Worm (Caenorhabditis elegans) whole organism, young adult: ENCODE data around the gene Y22D7AL.11.

ENCODE experiments used
- B0035.1 ChIP-seq: sonication (generic microtip); optimal IDR thresholded peaks from 2 replicates; lab custom pipeline; 2016; ENCODE audit warnings: missing genetic modification characterization, mild to moderate bottlenecking, missing compliant biosample characterization, missing genotype, missing genetic modification reagents
- B0261.1 ChIP-seq: sonication (generic microtip); optimal IDR thresholded peaks from 2 replicates; lab custom pipeline; 2016; ENCODE audit warnings: mild to moderate bottlenecking, missing genetic modification characterization, moderate library complexity, missing compliant biosample characterization
- C06A6.2 ChIP-seq: fragments of 200-800 bp; sonication (Bioruptor generic); conservative IDR thresholded peaks from 2 replicates; pipeline ENCODE4 v1.3.6; 2022; ENCODE audit warnings: missing genetic modification characterization, missing compliant biosample characterization
- F10E7.11 ChIP-seq: sonication (generic microtip); optimal IDR thresholded peaks from 2 replicates; lab custom pipeline; 2017; ENCODE audit warnings: mild to moderate bottlenecking, missing genetic modification characterization, moderate library complexity, missing compliant biosample characterization
- F23B12.7 ChIP-seq: sonication (generic microtip); optimal IDR thresholded peaks from 2 replicates; lab custom pipeline; 2017; ENCODE audit warnings: missing genetic modification characterization, mild to moderate bottlenecking, missing compliant biosample characterization, antibody characterized with exemption, moderate library complexity; ENCODE audit not compliant: insufficient read depth
- F37B4.10 ChIP-seq: fragments of 200-800 bp; sonication (Bioruptor generic); IDR thresholded peaks from 2 replicates; pipeline ENCODE4 v1.3.6; 2022; ENCODE audit warnings: missing genetic modification characterization, missing compliant biosample characterization
- F57A8.1 ChIP-seq: fragments of 200-800 bp; sonication (Bioruptor generic); optimal IDR thresholded peaks from 2 replicates; lab custom pipeline; 2018; ENCODE audit warnings: mild to moderate bottlenecking, missing genetic modification characterization, moderate library complexity, missing compliant biosample characterization
- F57C9.4 ChIP-seq: sonication (generic microtip); optimal IDR thresholded peaks from 2 replicates; lab custom pipeline; 2017; ENCODE audit warnings: mild to moderate bottlenecking, missing genetic modification characterization, missing compliant biosample characterization
- K11D2.4 ChIP-seq: fragments of 200-800 bp; sonication (Bioruptor generic); IDR thresholded peaks from 2 replicates; pipeline ENCODE4 v1.3.6; 2022; ENCODE audit warnings: missing genetic modification reagents, missing genetic modification characterization, missing compliant biosample characterization
- Y53G8AR.9 ChIP-seq: fragments of 200-800 bp; sonication (Bioruptor generic); conservative IDR thresholded peaks from 2 replicates; pipeline ENCODE4 v1.3.6; 2022; ENCODE audit warnings: missing genetic modification reagents, missing genetic modification characterization, missing compliant biosample characterization
- Y95B8A.8 ChIP-seq: fragments of 200-800 bp; sonication (Bioruptor generic); IDR thresholded peaks from 2 replicates; pipeline ENCODE4 v1.3.6; 2022; ENCODE audit warnings: missing genetic modification reagents, missing genetic modification characterization, missing compliant biosample characterization
- akir-1 ChIP-seq: fragments of 200-800 bp; sonication (Bioruptor generic); optimal IDR thresholded peaks from 2 replicates; lab custom pipeline; 2018; ENCODE audit warnings: mild to moderate bottlenecking, missing genetic modification characterization, moderate library complexity, missing compliant biosample characterization
- aptf-2 ChIP-seq: fragments of 200-800 bp; sonication (Bioruptor generic); conservative IDR thresholded peaks from 2 replicates; pipeline ENCODE4 v1.3.6; 2022; ENCODE audit warnings: missing genetic modification reagents, missing genetic modification characterization, missing compliant biosample characterization
- atf-7 ChIP-seq: sonication (generic microtip); optimal IDR thresholded peaks from 2 replicates; lab custom pipeline; 2017; ENCODE audit warnings: mild to moderate bottlenecking, missing genetic modification characterization, missing compliant biosample characterization
- attf-3 ChIP-seq: fragments of 200-800 bp; sonication (Bioruptor generic); conservative IDR thresholded peaks from 2 replicates; pipeline ENCODE4 v1.3.6; 2022; ENCODE audit warnings: missing genetic modification reagents, missing genetic modification characterization, missing compliant biosample characterization
- bed-2 ChIP-seq: fragments of 200-800 bp; sonication (Bioruptor generic); IDR thresholded peaks from 2 replicates; pipeline ENCODE4 v1.3.6; 2022; ENCODE audit warnings: missing genetic modification reagents, missing genetic modification characterization, missing compliant biosample characterization
- cebp-1 ChIP-seq, 2 experiments: fragments of 200-800 bp in 1 of 2; sonication (Bioruptor generic) in 1 of 2; sonication (generic microtip) in 1 of 2; IDR thresholded peaks in 1 of 2; optimal IDR thresholded peaks in 1 of 2; 2 replicates each; pipeline versions ENCODE4 v1.3.6 to Lab custom; 2017 to 2022; ENCODE audit warnings: missing compliant biosample characterization in 2 of 2, missing genetic modification characterization in 2 of 2, mild to moderate bottlenecking in 1 of 2, missing genetic modification reagents in 1 of 2, moderate library complexity in 1 of 2
- cebp-2 ChIP-seq: fragments of 200-800 bp; sonication (Bioruptor generic); IDR thresholded peaks from 2 replicates; pipeline ENCODE4 v1.3.6; 2022; ENCODE audit warnings: missing genetic modification characterization, missing compliant biosample characterization
- ceh-58 ChIP-seq: fragments of 200-800 bp; sonication (Bioruptor generic); IDR thresholded peaks from 2 replicates; pipeline ENCODE4 v1.3.6; 2022; ENCODE audit warnings: missing genetic modification characterization, missing compliant biosample characterization
- ceh-79 ChIP-seq: sonication (generic microtip); optimal IDR thresholded peaks from 2 replicates; lab custom pipeline; 2017; ENCODE audit warnings: mild to moderate bottlenecking, missing genetic modification characterization, missing compliant biosample characterization
- ceh-91 ChIP-seq: fragments of 200-800 bp; sonication (Bioruptor generic); IDR thresholded peaks from 2 replicates; pipeline ENCODE4 v1.3.6; 2022; ENCODE audit warnings: missing genetic modification reagents, missing genetic modification characterization, missing compliant biosample characterization
- die-1 ChIP-seq: sonication (generic microtip); optimal IDR thresholded peaks from 2 replicates; lab custom pipeline; 2016; ENCODE audit warnings: missing genotype, mild to moderate bottlenecking, missing genetic modification characterization, missing compliant biosample characterization
- dpl-1 ChIP-seq: fragments of 150-350 bp; optimal IDR thresholded peaks from 2 replicates; lab custom pipeline; 2014; ENCODE audit warnings: missing biosample characterization, missing genetic modification reagents, missing genetic modification characterization
- egl-44 ChIP-seq: fragments of 200-800 bp; sonication (Bioruptor generic); IDR thresholded peaks from 2 replicates; pipeline ENCODE4 v1.3.6; 2022; ENCODE audit warnings: missing genetic modification reagents, missing genetic modification characterization, missing compliant biosample characterization
- ekl-4 ChIP-seq: fragments of 200-800 bp; sonication (Bioruptor generic); IDR thresholded peaks from 2 replicates; pipeline ENCODE4 v1.3.6; 2022; ENCODE audit warnings: missing genetic modification reagents, missing genetic modification characterization, missing compliant biosample characterization
- hsf-1 ChIP-seq: fragments of 200-800 bp; sonication (Bioruptor generic); IDR thresholded peaks from 2 replicates; pipeline ENCODE4 v1.3.6; 2022; ENCODE audit warnings: missing genetic modification reagents, missing genetic modification characterization, missing compliant biosample characterization
- lag-1 ChIP-seq: fragments of 200-800 bp; sonication (Bioruptor generic); IDR thresholded peaks from 2 replicates; pipeline ENCODE4 v1.3.6; 2022; ENCODE audit warnings: missing genetic modification reagents, missing genetic modification characterization, missing compliant biosample characterization
- lin-54 ChIP-seq: fragments of 200-800 bp; sonication (Bioruptor generic); optimal IDR thresholded peaks from 2 replicates; lab custom pipeline; 2018; ENCODE audit warnings: mild to moderate bottlenecking, missing genetic modification characterization, missing compliant biosample characterization
- lsl-1 ChIP-seq: fragments of 200-800 bp; sonication (Bioruptor generic); optimal IDR thresholded peaks from 2 replicates; lab custom pipeline; 2018; ENCODE audit warnings: mild to moderate bottlenecking, missing genetic modification characterization, moderate library complexity, missing compliant biosample characterization
- madf-10 ChIP-seq: sonication (generic microtip); optimal IDR thresholded peaks from 2 replicates; lab custom pipeline; 2016; ENCODE audit warnings: mild to moderate bottlenecking, missing genetic modification characterization, missing compliant biosample characterization
- madf-8 ChIP-seq: fragments of 200-800 bp; sonication (Bioruptor generic); conservative IDR thresholded peaks from 2 replicates; pipeline ENCODE4 v1.3.6; 2022; ENCODE audit warnings: missing genetic modification reagents, missing genetic modification characterization, missing compliant biosample characterization
- mcd-1 ChIP-seq: fragments of 200-800 bp; sonication (Bioruptor generic); IDR thresholded peaks from 2 replicates; pipeline ENCODE4 v1.3.6; 2022; ENCODE audit warnings: missing genetic modification reagents, missing genetic modification characterization, missing compliant biosample characterization
- nfya-1 ChIP-seq: sonication (generic microtip); optimal IDR thresholded peaks from 2 replicates; lab custom pipeline; 2017; ENCODE audit warnings: antibody characterized with exemption, missing compliant biosample characterization, missing genetic modification characterization, borderline replicate concordance; ENCODE audit not compliant: insufficient read depth
- nfya-2 ChIP-seq: fragments of 200-800 bp; sonication (Bioruptor generic); IDR thresholded peaks from 2 replicates; pipeline ENCODE4 v1.3.6; 2022; ENCODE audit warnings: missing genetic modification reagents, missing genetic modification characterization, missing compliant biosample characterization
- nhr-120 ChIP-seq: fragments of 200-800 bp; sonication (Bioruptor generic); IDR thresholded peaks from 2 replicates; pipeline ENCODE4 v1.3.6; 2022; ENCODE audit warnings: missing genetic modification characterization, missing compliant biosample characterization
- snpc-1.1 ChIP-seq: sonication (generic microtip); optimal IDR thresholded peaks from 2 replicates; lab custom pipeline; 2017; ENCODE audit warnings: missing genetic modification characterization, mild to moderate bottlenecking, missing compliant biosample characterization, antibody characterized with exemption, moderate library complexity, missing genotype, missing genetic modification reagents; ENCODE audit not compliant: insufficient read depth
- snpc-4 ChIP-seq, 5 experiments: fragments of 150-350 bp in 1 of 5; sonication (generic microtip) in 4 of 5; optimal IDR thresholded peaks; 2 replicates each; lab custom pipeline; 2014 to 2018; ENCODE audit warnings: missing genetic modification characterization in 5 of 5, missing biosample characterization in 3 of 5, antibody characterized with exemption in 2 of 5, mild to moderate bottlenecking in 2 of 5, missing compliant biosample characterization in 2 of 5, missing genotype in 2 of 5, moderate library complexity in 2 of 5, missing genetic modification reagents in 1 of 5
- somi-1 ChIP-seq: fragments of 200-800 bp; sonication (Bioruptor generic); optimal IDR thresholded peaks from 2 replicates; lab custom pipeline; 2018; ENCODE audit warnings: mild to moderate bottlenecking, missing genetic modification characterization, missing compliant biosample characterization
- sptf-2 ChIP-seq: fragments of 200-800 bp; sonication (Bioruptor generic); optimal IDR thresholded peaks from 2 replicates; lab custom pipeline; 2018; ENCODE audit warnings: mild to moderate bottlenecking, missing genetic modification characterization, missing compliant biosample characterization
- tbp1 ChIP-seq: fragments of 200-800 bp; sonication (Bioruptor generic); optimal IDR thresholded peaks from 2 replicates; lab custom pipeline; 2018; ENCODE audit warnings: mild to moderate bottlenecking, missing genetic modification characterization, missing compliant biosample characterization
- tbx-9 ChIP-seq: sonication (generic microtip); optimal IDR thresholded peaks from 2 replicates; lab custom pipeline; 2016; ENCODE audit warnings: borderline replicate concordance, missing genetic modification characterization, inconsistent platforms, missing compliant biosample characterization
- unc-130 ChIP-seq: sonication (generic microtip); optimal IDR thresholded peaks from 2 replicates; lab custom pipeline; 2016; ENCODE audit warnings: missing genetic modification reagents, missing genetic modification characterization, missing compliant biosample characterization
- xnd-1 ChIP-seq: sonication (generic microtip); optimal IDR thresholded peaks from 2 replicates; lab custom pipeline; 2016; ENCODE audit warnings: missing genotype, missing genetic modification reagents, missing genetic modification characterization, missing compliant biosample characterization
- zim-3 ChIP-seq: sonication (generic microtip); optimal IDR thresholded peaks from 2 replicates; lab custom pipeline; 2017; ENCODE audit warnings: mild to moderate bottlenecking, missing genetic modification characterization, moderate library complexity, missing compliant biosample characterization
- ztf-18 ChIP-seq: sonication (generic microtip); optimal IDR thresholded peaks from 2 replicates; lab custom pipeline; 2016; ENCODE audit warnings: missing genotype, mild to moderate bottlenecking, missing genetic modification characterization, missing compliant biosample characterization
- ztf-3 ChIP-seq: fragments of 200-800 bp; sonication (Bioruptor generic); optimal IDR thresholded peaks from 2 replicates; lab custom pipeline; 2018; ENCODE audit warnings: mild to moderate bottlenecking, missing genetic modification characterization, missing compliant biosample characterization

Gene Y22D7AL.11

ce11 chrIII:1625660-1626275, 8.4 kb downstream of the Y22D7AL.11 start (continued):
- TF ChIP-seq xnd-1 (no peak), nhr-120 (GFP tag; lab: Robert Waterston, UW) (0 out of 2 replicates have a peak, but pooled peaks have one; percentile 74), ceh-79 (tag; lab: Kevin White, UChicago) (peak; percentile 76), madf-10 (tag; lab: Kevin White, UChicago) (peak; percentile 32), snpc-4 (GFP tag; optimal IDR thresholded peaks at IDR 0.05; lab: Kevin White, UChicago) (no peak), snpc-4 (tag; optimal IDR thresholded peaks at IDR 0.05; lab: Kevin White, UChicago) (no peak), ekl-4 (peak; percentile 74), mcd-1 (GFP tag; lab: Robert Waterston, UW) (peak; percentile 57), aptf-2 (GFP tag; lab: Robert Waterston, UW) (no peak), cebp-2 (GFP tag; lab: Robert Waterston, UW) (no peak), nfya-2 (GFP tag; lab: Robert Waterston, UW) (0 out of 2 replicates have a peak, but pooled peaks have one; percentile 3), madf-8 (GFP tag; lab: Robert Waterston, UW) (no peak), egl-44 (GFP tag; lab: Robert Waterston, UW) (no peak), die-1 (tag; lab: Kevin White, UChicago) (peak; percentile 41), zim-3 (peak; percentile 47), Y53G8AR.9 (GFP tag; lab: Robert Waterston, UW) (peak; percentile 69; the same call in 1 of the 2 replicates), unc-130 (GFP tag; lab: Kevin White, UChicago) (no peak), snpc-1.1 (tag; lab: Kevin White, UChicago) (no peak), attf-3 (GFP tag; lab: Robert Waterston, UW) (no peak), somi-1 (no peak), bed-2 (no peak), B0035.1 (peak; percentile 14), K11D2.4 (GFP tag; lab: Robert Waterston, UW) (no peak), akir-1 (no peak), F57C9.4 (tag; lab: Kevin White, UChicago) (peak; percentile 36), F10E7.11 (tag; lab: Kevin White, UChicago) (peak; percentile 82), tbx-9 (tag; lab: Kevin White, UChicago) (peak; percentile 80), nfya-1 (tag; lab: Kevin White, UChicago) (no peak), ceh-91 (GFP tag; lab: Robert Waterston, UW) (no peak), lsl-1 (GFP tag; lab: Kevin White, UChicago) (peak; percentile 52), C06A6.2 (no peak), F23B12.7 (no peak), Y95B8A.8 (no peak), sptf-2 (GFP tag; lab: Kevin White, UChicago) (no peak), ztf-3 (GFP tag; lab: Kevin White, UChicago) (peak; percentile 2), atf-7 (peak; percentile 66), F57A8.1 (GFP tag; lab: Kevin White, UChicago) (no peak), ceh-58 (GFP tag; lab: Robert Waterston, UW) (no peak), B0261.1 (tag; lab: Kevin White, UChicago) (peak; percentile 21), tbp1 (peak; percentile 36), lag-1 (GFP tag; lab: Robert Waterston, UW) (no peak), cebp-1 (GFP tag; IDR thresholded peaks at IDR 0.05; lab: Robert Waterston, UW) (no peak), cebp-1 (tag; optimal IDR thresholded peaks at IDR 0.05; lab: Kevin White, UChicago) (peak; percentile 56), hsf-1 (GFP tag; lab: Robert Waterston, UW) (peak; percentile 78), F37B4.10 (no peak), lin-54 (GFP tag; lab: Kevin White, UChicago) (peak; percentile 49), ztf-18 (tag; lab: Kevin White, UChicago) (peak; percentile 31), dpl-1 (GFP tag; lab: Kevin White, UChicago) (no peak)
